Fruit fly (Drosophila melanogaster) whole organism, embryonic: ENCODE measurements around the gene CG31871.

Source experiments
- B-H1 ChIP-seq: fragments of 200-800 bp; sonication (Bioruptor generic); IDR thresholded peaks from 3 replicates; pipeline ENCODE4 v1.3.6; 2022; ENCODE audit warnings: missing biosample characterization, missing genetic modification characterization
- Blimp-1 ChIP-seq: fragments of 200-800 bp; sonication (Bioruptor generic); optimal IDR thresholded peaks from 3 replicates; lab custom pipeline; 2018; ENCODE audit warnings: missing biosample characterization, missing genetic modification characterization, mild to moderate bottlenecking, moderate library complexity, missing genetic modification reagents
- Bteb2 ChIP-seq: fragments of 200-800 bp; sonication (Bioruptor generic); optimal IDR thresholded peaks from 2 replicates; lab custom pipeline; 2016; ENCODE audit warnings: missing biosample characterization, missing genetic modification characterization
- CG10209 ChIP-seq: fragments of 200-800 bp; sonication (Bioruptor generic); optimal IDR thresholded peaks from 3 replicates; lab custom pipeline; 2017; ENCODE audit warnings: missing biosample characterization, mild to moderate bottlenecking, missing genetic modification characterization, missing genetic modification reagents
- CG10267 ChIP-seq: fragments of 200-800 bp; sonication (Bioruptor generic); optimal IDR thresholded peaks from 2 replicates; lab custom pipeline; 2018; ENCODE audit warnings: missing biosample characterization, mild to moderate bottlenecking, missing genetic modification characterization, moderate library complexity
- CG10654 ChIP-seq: fragments of 200-800 bp; sonication (Bioruptor generic); optimal IDR thresholded peaks from 2 replicates; lab custom pipeline; 2016; ENCODE audit warnings: missing biosample characterization, missing genetic modification characterization
- CG12155 ChIP-seq: fragments of 200-800 bp; sonication (Bioruptor generic); optimal IDR thresholded peaks from 3 replicates; lab custom pipeline; 2016; ENCODE audit warnings: missing biosample characterization, missing genetic modification characterization
- CG13296 ChIP-seq: fragments of 200-800 bp; sonication (Bioruptor generic); optimal IDR thresholded peaks from 3 replicates; lab custom pipeline; 2018; ENCODE audit warnings: missing biosample characterization, mild to moderate bottlenecking, missing genetic modification characterization
- CG13424 ChIP-seq: fragments of 200-800 bp; sonication (Bioruptor generic); optimal IDR thresholded peaks from 2 replicates; lab custom pipeline; 2019; ENCODE audit warnings: missing biosample characterization, mild to moderate bottlenecking, missing genetic modification characterization, moderate library complexity
- CG15601 ChIP-seq: fragments of 200-800 bp; sonication (Bioruptor generic); optimal IDR thresholded peaks from 3 replicates; lab custom pipeline; 2019; ENCODE audit warnings: missing biosample characterization, mild to moderate bottlenecking, missing genetic modification characterization, moderate library complexity
- CG1832 ChIP-seq: fragments of 200-800 bp; sonication (Bioruptor generic); optimal IDR thresholded peaks from 2 replicates; lab custom pipeline; 2017; ENCODE audit warnings: missing biosample characterization, mild to moderate bottlenecking, missing genetic modification characterization, inconsistent platforms
- CG18599 ChIP-seq: fragments of 200-800 bp; sonication (Bioruptor generic); optimal IDR thresholded peaks from 3 replicates; lab custom pipeline; 2017; ENCODE audit warnings: missing biosample characterization, missing genetic modification characterization, mild to moderate bottlenecking, moderate library complexity, missing genetic modification reagents
- CG30431 ChIP-seq: fragments of 200-800 bp; sonication (Bioruptor generic); optimal IDR thresholded peaks from 2 replicates; lab custom pipeline; 2017; ENCODE audit warnings: missing biosample characterization, missing genetic modification characterization
- CG32767 ChIP-seq: fragments of 200-800 bp; sonication (Bioruptor generic); IDR thresholded peaks from 2 replicates; pipeline ENCODE4 v1.3.6; 2022; ENCODE audit warnings: missing biosample characterization, missing genetic modification characterization
- CG3281 ChIP-seq: fragments of 200-800 bp; sonication (Bioruptor generic); optimal IDR thresholded peaks from 3 replicates; lab custom pipeline; 2017; ENCODE audit warnings: missing biosample characterization, mild to moderate bottlenecking, missing genetic modification characterization
- CG4404 ChIP-seq: fragments of 200-800 bp; sonication (Bioruptor generic); IDR thresholded peaks from 2 replicates; pipeline ENCODE4 v1.3.6; 2022; ENCODE audit warnings: missing biosample characterization, missing genetic modification characterization
- CG7556 ChIP-seq: fragments of 200-800 bp; sonication (Bioruptor generic); optimal IDR thresholded peaks from 2 replicates; lab custom pipeline; 2017; ENCODE audit warnings: missing biosample characterization, mild to moderate bottlenecking, missing genetic modification characterization
- CG7839 ChIP-seq: fragments of 200-800 bp; sonication (Bioruptor generic); optimal IDR thresholded peaks from 3 replicates; lab custom pipeline; 2018; ENCODE audit warnings: missing biosample characterization, mild to moderate bottlenecking, missing genetic modification characterization, moderate library complexity
- CG9215 ChIP-seq: fragments of 200-800 bp; sonication (Bioruptor generic); IDR thresholded peaks from 2 replicates; pipeline ENCODE4 v1.3.6; 2022; ENCODE audit warnings: missing biosample characterization, missing genetic modification characterization
- CoRest ChIP-seq: fragments of 200-800 bp; sonication (Bioruptor generic); optimal IDR thresholded peaks from 3 replicates; lab custom pipeline; 2018; ENCODE audit warnings: missing biosample characterization, mild to moderate bottlenecking, missing genetic modification characterization, moderate library complexity
- Fer3 ChIP-seq: fragments of 200-800 bp; sonication (Bioruptor generic); optimal IDR thresholded peaks from 2 replicates; lab custom pipeline; 2018; ENCODE audit warnings: missing biosample characterization, mild to moderate bottlenecking, missing genetic modification characterization, moderate library complexity
- Hmx ChIP-seq: fragments of 200-800 bp; sonication (Bioruptor generic); optimal IDR thresholded peaks from 2 replicates; lab custom pipeline; 2016; ENCODE audit warnings: missing biosample characterization, missing genetic modification characterization
- Jarid2 ChIP-seq: fragments of 200-800 bp; sonication (Bioruptor generic); optimal IDR thresholded peaks from 3 replicates; lab custom pipeline; 2017; ENCODE audit warnings: mild to moderate bottlenecking, missing biosample characterization, missing genetic modification reagents, missing genetic modification characterization
- Nf-YC ChIP-seq: fragments of 200-800 bp; optimal IDR thresholded peaks from 3 replicates; lab custom pipeline; 2019; ENCODE audit warnings: missing biosample characterization, mild to moderate bottlenecking, missing genetic modification characterization, moderate library complexity
- Optix ChIP-seq: fragments of 200-800 bp; sonication (Bioruptor generic); IDR thresholded peaks from 3 replicates; pipeline ENCODE4 v1.3.6; 2022; ENCODE audit warnings: missing biosample characterization, missing genetic modification characterization
- Pdp1 ChIP-seq, 2 experiments: fragments of 200-800 bp; sonication (Bioruptor generic); optimal IDR thresholded peaks; 3 replicates each; lab custom pipeline; 2016; ENCODE audit warnings: missing biosample characterization in 2 of 2, missing genetic modification characterization in 2 of 2, mild to moderate bottlenecking in 1 of 2, moderate library complexity in 1 of 2
- Ptx1 ChIP-seq: fragments of 200-800 bp; sonication (Bioruptor generic); IDR thresholded peaks from 2 replicates; pipeline ENCODE4 v1.3.6; 2022; ENCODE audit warnings: missing biosample characterization, missing genetic modification characterization
- Trl ChIP-seq, 3 experiments: fragments of >200 bp in 2 of 3; fragments of 200-800 bp in 1 of 3; sonication (Bioruptor generic) in 1 of 3; optimal IDR thresholded peaks; 2 replicates in 1 of 3; 3 replicates in 2 of 3; lab custom pipeline; 2016 to 2017; ENCODE audit warnings: missing biosample characterization in 1 of 3, missing genetic modification characterization in 1 of 3
- Xbp1 ChIP-seq: fragments of 200-800 bp; sonication (Bioruptor generic); optimal IDR thresholded peaks from 3 replicates; lab custom pipeline; 2016; ENCODE audit warnings: missing biosample characterization, mild to moderate bottlenecking, missing genetic modification characterization
- ash1 ChIP-seq: fragments of 200-800 bp; sonication (Bioruptor generic); optimal IDR thresholded peaks from 2 replicates; lab custom pipeline; 2018; ENCODE audit warnings: missing biosample characterization, mild to moderate bottlenecking, missing genetic modification characterization
- bigmax ChIP-seq: fragments of 200-800 bp; sonication (Bioruptor generic); optimal IDR thresholded peaks from 2 replicates; lab custom pipeline; 2018; ENCODE audit warnings: missing biosample characterization, mild to moderate bottlenecking, missing genetic modification characterization
- cas ChIP-seq: fragments of 200-800 bp; sonication (Bioruptor generic); IDR thresholded peaks from 2 replicates; pipeline ENCODE4 v1.3.6; 2022; ENCODE audit warnings: missing biosample characterization, missing genetic modification characterization
- chn ChIP-seq: fragments of 200-800 bp; sonication (Bioruptor generic); optimal IDR thresholded peaks from 2 replicates; lab custom pipeline; 2016; ENCODE audit warnings: missing biosample characterization, missing genetic modification characterization
- ci ChIP-seq: fragments of 200-800 bp; sonication (Bioruptor generic); IDR thresholded peaks from 3 replicates; pipeline ENCODE4 v1.3.6; 2022; ENCODE audit warnings: missing biosample characterization, missing genetic modification characterization
- crc ChIP-seq: fragments of 200-800 bp; sonication (Bioruptor generic); optimal IDR thresholded peaks from 2 replicates; lab custom pipeline; 2016; ENCODE audit warnings: missing biosample characterization, missing genetic modification characterization
- dmrt99B ChIP-seq: fragments of 200-800 bp; sonication (Bioruptor generic); optimal IDR thresholded peaks from 2 replicates; lab custom pipeline; 2018; ENCODE audit warnings: missing biosample characterization, mild to moderate bottlenecking, missing genetic modification characterization, moderate library complexity
- dysf ChIP-seq: fragments of 200-800 bp; sonication (Bioruptor generic); IDR thresholded peaks from 3 replicates; pipeline ENCODE4 v1.3.6; 2022; ENCODE audit warnings: missing biosample characterization, missing genetic modification characterization
- gem ChIP-seq: fragments of 200-800 bp; sonication (Bioruptor generic); optimal IDR thresholded peaks from 2 replicates; lab custom pipeline; 2019; ENCODE audit warnings: missing biosample characterization, mild to moderate bottlenecking, missing genetic modification characterization, moderate library complexity
- grau ChIP-seq: fragments of 200-800 bp; optimal IDR thresholded peaks from 3 replicates; lab custom pipeline; 2019; ENCODE audit warnings: missing biosample characterization, mild to moderate bottlenecking, missing genetic modification characterization, moderate library complexity
- mam ChIP-seq: fragments of 200-800 bp; sonication (Bioruptor generic); optimal IDR thresholded peaks from 3 replicates; lab custom pipeline; 2016; ENCODE audit warnings: missing biosample characterization, missing genetic modification characterization
- nom ChIP-seq: fragments of 200-800 bp; sonication (Bioruptor generic); optimal IDR thresholded peaks from 2 replicates; lab custom pipeline; 2017; ENCODE audit warnings: missing biosample characterization, missing genetic modification characterization, mild to moderate bottlenecking, moderate library complexity, missing genetic modification reagents
- sd ChIP-seq: fragments of 200-800 bp; sonication (Bioruptor generic); optimal IDR thresholded peaks from 3 replicates; lab custom pipeline; 2018; ENCODE audit warnings: missing biosample characterization, mild to moderate bottlenecking, missing genetic modification characterization, moderate library complexity
- tio ChIP-seq: fragments of 200-800 bp; sonication (Bioruptor generic); optimal IDR thresholded peaks from 2 replicates; lab custom pipeline; 2017; ENCODE audit warnings: missing biosample characterization, missing genetic modification characterization, inconsistent platforms

Gene CG31871

dm6 chr2L:10676933-10677714, 15.2 kb downstream of the CG31871 start, which contains the start of gene CG17104 (continued):
- peak; percentile 16 for TF ChIP-seq Fer3
- TF ChIP-seq CG4404: no peak
- TF ChIP-seq CG10267 (tag; lab: Kevin White, UChicago): peak; percentile 5
- no peak for TF ChIP-seq Bteb2 (GFP tag; lab: Kevin White, UChicago)
- peak in 1 of 2 experiments; percentile 7 for TF ChIP-seq Pdp1 (GFP tag; optimal IDR thresholded peaks at IDR 0.05; lab: Kevin White, UChicago)
- no peak for TF ChIP-seq Trl (optimal IDR thresholded peaks at IDR 0.05; lab: Kevin White, UChicago)
- TF ChIP-seq Trl (GFP tag; optimal IDR thresholded peaks at IDR 0.05; lab: Kevin White, UChicago): peak; percentile 9
- TF ChIP-seq CG7556 (GFP tag; lab: Kevin White, UChicago): peak; percentile 32
- TF ChIP-seq tio (GFP tag; lab: Kevin White, UChicago): no peak
- TF ChIP-seq CG18599 (GFP tag; lab: Kevin White, UChicago): peak; percentile 28
- peak; percentile 61 for TF ChIP-seq dmrt99B (tag; lab: Kevin White, UChicago)
- peak; percentile 64 for TF ChIP-seq Blimp-1 (GFP tag; lab: Kevin White, UChicago)
- TF ChIP-seq B-H1 (GFP tag; lab: Robert Waterston, UW): no peak
- peak; percentile 42 for TF ChIP-seq CG7839 (tag; lab: Kevin White, UChicago)
- TF ChIP-seq CG13424 (tag; lab: Kevin White, UChicago): peak; percentile 51
- no peak for TF ChIP-seq chn (GFP tag; lab: Kevin White, UChicago)
- peak; percentile 36; the same call in 1 of the 2 replicates for TF ChIP-seq Ptx1 (GFP tag; lab: Robert Waterston, UW)
- peak; percentile 44 for TF ChIP-seq CoRest
- TF ChIP-seq CG10654 (GFP tag; lab: Kevin White, UChicago): no peak
- no peak for TF ChIP-seq Optix (GFP tag; lab: Robert Waterston, UW)
- peak; percentile 24 for TF ChIP-seq nom (GFP tag; lab: Kevin White, UChicago)
- TF ChIP-seq Hmx (GFP tag; lab: Kevin White, UChicago): no peak
- no peak for TF ChIP-seq CG15601 (tag; lab: Kevin White, UChicago)
- no peak for TF ChIP-seq CG30431 (GFP tag; lab: Kevin White, UChicago)
- TF ChIP-seq gem (tag; lab: Kevin White, UChicago): peak; percentile 66
- TF ChIP-seq Nf-YC: no peak
- TF ChIP-seq Xbp1 (GFP tag; lab: Kevin White, UChicago): peak; percentile 17
- 0 out of 3 replicates have a peak, but pooled peaks have one; percentile 14 for TF ChIP-seq ci (GFP tag; lab: Robert Waterston, UW)
- no peak for TF ChIP-seq CG32767 (GFP tag; lab: Robert Waterston, UW)
- peak; percentile 56 for TF ChIP-seq grau
- peak; percentile 14 for TF ChIP-seq CG13296 (GFP tag; lab: Kevin White, UChicago)
- TF ChIP-seq Jarid2: peak; percentile 7
- TF ChIP-seq cas: no peak
- TF ChIP-seq dysf (GFP tag; lab: Robert Waterston, UW): peak; percentile 43; the same call in 1 of the 3 replicates
- TF ChIP-seq CG10209 (GFP tag; lab: Kevin White, UChicago): no peak
- TF ChIP-seq CG3281 (GFP tag; lab: Kevin White, UChicago): peak; percentile 33
- no peak for TF ChIP-seq CG9215
- TF ChIP-seq mam (GFP tag; lab: Kevin White, UChicago): peak; percentile 4
- TF ChIP-seq crc: peak; percentile 35
- TF ChIP-seq CG12155: peak; percentile 5
- peak; percentile 35 for TF ChIP-seq sd (tag; lab: Kevin White, UChicago)
- TF ChIP-seq ash1 (GFP tag; lab: Kevin White, UChicago): no peak
- no peak for TF ChIP-seq bigmax (GFP tag; lab: Kevin White, UChicago)
- no peak for TF ChIP-seq CG1832 (GFP tag; lab: Kevin White, UChicago)
- TF ChIP-seq, all 482 proteins: peak for 73
